Fruit fly (Drosophila melanogaster): ENCODE measurements around the gene vls.

vls gene

dm6 chr2L:20106595-20106994 lies 41.1 kb upstream of the vls start:
- no peak for TF ChIP-seq CG6175 (GFP tag; IDR thresholded peaks at IDR 0.05)
- TF ChIP-seq CG14441 (GFP tag; IDR thresholded peaks at IDR 0.05), result peak; percentile 36; the same call in 1 of the 2 replicates
- TF ChIP-seq Sry-δ (GFP tag; optimal IDR thresholded peaks at IDR 0.05), result no peak
- peak; percentile 17 for TF ChIP-seq Meics (GFP tag; optimal IDR thresholded peaks at IDR 0.05)
- 0 out of 3 replicates have a peak, but pooled peaks have one; percentile 12 for TF ChIP-seq CG16813 (GFP tag; IDR thresholded peaks at IDR 0.05; ENCODE audit: partially characterized antibody)
- 0 out of 2 replicates have a peak, but pooled peaks have one; percentile 10 for TF ChIP-seq lmd (GFP tag; IDR thresholded peaks at IDR 0.05)
- no peak for TF ChIP-seq salm (tag; optimal IDR thresholded peaks at IDR 0.05)
- TF ChIP-seq CG10431 (GFP tag; optimal IDR thresholded peaks at IDR 0.05), result no peak
- no peak for TF ChIP-seq CG31388 (GFP tag; optimal IDR thresholded peaks at IDR 0.05)
- TF ChIP-seq HLH3B (GFP tag; IDR thresholded peaks at IDR 0.05), result no peak
- no peak for TF ChIP-seq Oaz (GFP tag; IDR thresholded peaks at IDR 0.05)
- TF ChIP-seq CG13123 (GFP tag; optimal IDR thresholded peaks at IDR 0.05), result no peak
- no peak for TF ChIP-seq prd (optimal IDR thresholded peaks at IDR 0.05)
- peak; percentile 40; the same call in 1 of the 3 replicates for TF ChIP-seq prd (GFP tag; IDR thresholded peaks at IDR 0.05)
- no peak for TF ChIP-seq Sox102F (GFP tag; optimal IDR thresholded peaks at IDR 0.05)
- peak; percentile 16 for TF ChIP-seq CG31365 (tag; optimal IDR thresholded peaks at IDR 0.05)
- no peak for TF ChIP-seq org-1 (GFP tag; optimal IDR thresholded peaks at IDR 0.05)
- TF ChIP-seq CG2712 (tag; optimal IDR thresholded peaks at IDR 0.05), result no peak
- no peak for TF ChIP-seq ftz-f1 (GFP tag; optimal IDR thresholded peaks at IDR 0.05)
- no peak for TF ChIP-seq Ravus (GFP tag; IDR thresholded peaks at IDR 0.05)
- no peak for TF ChIP-seq CG9932 (GFP tag; IDR thresholded peaks at IDR 0.05)
- TF ChIP-seq Camta (GFP tag; optimal IDR thresholded peaks at IDR 0.05), result no peak
- TF ChIP-seq pzg (GFP tag; optimal IDR thresholded peaks at IDR 0.05), result no peak
- TF ChIP-seq CG12391 (tag; optimal IDR thresholded peaks at IDR 0.05), result no peak
- no peak for TF ChIP-seq CG9797 (GFP tag; optimal IDR thresholded peaks at IDR 0.05)
- TF ChIP-seq pho (GFP tag; optimal IDR thresholded peaks at IDR 0.05), result no peak
- no peak for TF ChIP-seq jigr1 (GFP tag; IDR thresholded peaks at IDR 0.05)
- no peak for TF ChIP-seq sna (GFP tag; IDR thresholded peaks at IDR 0.05; ENCODE audit: partially characterized antibody)
- TF ChIP-seq ac (GFP tag; optimal IDR thresholded peaks at IDR 0.05), result no peak
- TF ChIP-seq MESR4 (GFP tag; optimal IDR thresholded peaks at IDR 0.05), result no peak
- TF ChIP-seq CG11247 (GFP tag; IDR thresholded peaks at IDR 0.05), result 0 out of 2 replicates have a peak, but pooled peaks have one; percentile 24
- peak; percentile 48 for TF ChIP-seq Lhr (GFP tag; optimal IDR thresholded peaks at IDR 0.05)
- TF ChIP-seq CG18764 (GFP tag; optimal IDR thresholded peaks at IDR 0.05), result no peak
- TF ChIP-seq CG12071 (GFP tag; optimal IDR thresholded peaks at IDR 0.05), result no peak
- TF ChIP-seq wdn (GFP tag; IDR thresholded peaks at IDR 0.05), result no peak
- 0 out of 3 replicates have a peak, but pooled peaks have one; percentile 25 for TF ChIP-seq Optix (GFP tag; IDR thresholded peaks at IDR 0.05)
- TF ChIP-seq CG4707 (GFP tag; optimal IDR thresholded peaks at IDR 0.05), result no peak
- 0 out of 3 replicates have a peak, but pooled peaks have one; percentile 9 for TF ChIP-seq CG34422 (GFP tag; IDR thresholded peaks at IDR 0.05)
- TF ChIP-seq ken (GFP tag; IDR thresholded peaks at IDR 0.05), result no peak
- no peak for TF ChIP-seq Lpt (GFP tag; optimal IDR thresholded peaks at IDR 0.05)
- no peak for TF ChIP-seq E2f2 (GFP tag; IDR thresholded peaks at IDR 0.05)
- TF ChIP-seq Blimp-1 (GFP tag; optimal IDR thresholded peaks at IDR 0.05), result no peak
- peak; percentile 91 for TF ChIP-seq CTCF (GFP tag; optimal IDR thresholded peaks at IDR 0.05)
- TF ChIP-seq CG14667 (GFP tag; IDR thresholded peaks at IDR 0.05), result 0 out of 2 replicates have a peak, but pooled peaks have one; percentile 18
- no peak for TF ChIP-seq trem (tag; optimal IDR thresholded peaks at IDR 0.05)
- TF ChIP-seq Six4 (GFP tag; optimal IDR thresholded peaks at IDR 0.05), result no peak
- no peak for TF ChIP-seq Xrp1 (GFP tag; IDR thresholded peaks at IDR 0.05)
- no peak for TF ChIP-seq Taf1 (GFP tag; IDR thresholded peaks at IDR 0.05)
- TF ChIP-seq CG10147 (GFP tag; optimal IDR thresholded peaks at IDR 0.05), result no peak
- TF ChIP-seq CG43689 (GFP tag; IDR thresholded peaks at IDR 0.05), result no peak
- no peak for TF ChIP-seq CG2678 (tag; optimal IDR thresholded peaks at IDR 0.05)
- TF ChIP-seq CG32532 (GFP tag; IDR thresholded peaks at IDR 0.05), result peak; percentile 50; the same call in 1 of the 2 replicates

Measured in whole organism, embryonic.